Fruit fly (Drosophila melanogaster) whole organism, embryonic: ENCODE results near the gene sau.

Experiments used
- CG17359 ChIP-seq: fragments of 200-800 bp; sonication (Bioruptor generic); optimal IDR thresholded peaks from 3 replicates; lab custom pipeline; 2018; ENCODE audit warnings: missing biosample characterization, mild to moderate bottlenecking, missing genetic modification characterization, moderate library complexity
- CG30431 ChIP-seq: fragments of 200-800 bp; sonication (Bioruptor generic); optimal IDR thresholded peaks from 2 replicates; lab custom pipeline; 2017; ENCODE audit warnings: missing biosample characterization, missing genetic modification characterization
- GATAe ChIP-seq: fragments of 200-800 bp; sonication (Bioruptor generic); conservative IDR thresholded peaks from 2 replicates; pipeline ENCODE4 v1.3.6; 2022; ENCODE audit warnings: missing biosample characterization, missing genetic modification characterization
- HLH4C ChIP-seq: fragments of 200-800 bp; sonication (Bioruptor generic); IDR thresholded peaks from 3 replicates; pipeline ENCODE4 v1.3.6; 2022; ENCODE audit warnings: missing biosample characterization, missing genetic modification characterization; ENCODE audit not compliant: partially characterized antibody
- inv ChIP-seq: fragments of 200-800 bp; sonication (Bioruptor generic); IDR thresholded peaks from 2 replicates; pipeline ENCODE4 v1.3.6; 2022; ENCODE audit warnings: missing biosample characterization, missing genetic modification characterization; ENCODE audit not compliant: partially characterized antibody
- oc ChIP-seq: fragments of 200-800 bp; sonication (Bioruptor generic); optimal IDR thresholded peaks from 2 replicates; lab custom pipeline; 2018; ENCODE audit warnings: missing biosample characterization, mild to moderate bottlenecking, missing genetic modification characterization, moderate library complexity
- sna ChIP-seq: fragments of 200-800 bp; sonication (Bioruptor generic); IDR thresholded peaks from 2 replicates; pipeline ENCODE4 v1.3.6; 2022; ENCODE audit warnings: missing biosample characterization, missing genetic modification characterization; ENCODE audit not compliant: partially characterized antibody
- so ChIP-seq: fragments of 200-800 bp; sonication (Bioruptor generic); IDR thresholded peaks from 3 replicates; pipeline ENCODE4 v1.3.6; 2022; ENCODE audit warnings: missing biosample characterization, missing genetic modification characterization
- tna ChIP-seq: fragments of 200-800 bp; sonication (Bioruptor generic); IDR thresholded peaks from 2 replicates; pipeline ENCODE4 v1.3.6; 2022; ENCODE audit warnings: missing biosample characterization, missing genetic modification characterization; ENCODE audit not compliant: partially characterized antibody

dm6 chr2L:2180665-2181064 is 45.5 kb upstream of the sau start:
- TF ChIP-seq CG30431 (GFP tag; lab: Kevin White, UChicago) (no peak), HLH4C (GFP tag; lab: Robert Waterston, UW) (no peak), inv (GFP tag; lab: Robert Waterston, UW) (no peak), tna (GFP tag; lab: Robert Waterston, UW) (no peak), GATAe (no peak), so (GFP tag; lab: Robert Waterston, UW) (no peak), CG17359 (no peak), oc (tag; lab: Kevin White, UChicago) (no peak), sna (GFP tag; lab: Robert Waterston, UW) (no peak)
